Fruit fly (Drosophila melanogaster) Kc167 (cell line): ENCODE results near the gene CG3842.
"Not testable (repeated sequence)": the region's sequence is repeated elsewhere in the genome, so short reads cannot be mapped to it uniquely, and the experiment has no call there.

ENCODE experiments used
- Myc ChIP-seq: fragments of >200 bp; optimal IDR thresholded peaks from 2 replicates; lab custom pipeline; 2017; ENCODE audit warnings: missing external identifiers
- Sin3A ChIP-seq: fragments of >200 bp; optimal IDR thresholded peaks from 2 replicates; lab custom pipeline; 2018; ENCODE audit warnings: missing external identifiers
- h ChIP-seq: fragments of >200 bp; optimal IDR thresholded peaks from 3 replicates; lab custom pipeline; 2018; ENCODE audit warnings: missing external identifiers
- insv ChIP-seq: fragments of >200 bp; optimal IDR thresholded peaks from 3 replicates; lab custom pipeline; 2018; ENCODE audit warnings: missing external identifiers
- psq ChIP-seq: fragments of >200 bp; optimal IDR thresholded peaks from 2 replicates; lab custom pipeline; 2017; ENCODE audit warnings: missing external identifiers
- ttk ChIP-seq: sonication (Bioruptor generic); optimal IDR thresholded peaks from 2 replicates; lab custom pipeline; 2017; ENCODE audit warnings: missing external identifiers

Gene CG3842

DNA sequence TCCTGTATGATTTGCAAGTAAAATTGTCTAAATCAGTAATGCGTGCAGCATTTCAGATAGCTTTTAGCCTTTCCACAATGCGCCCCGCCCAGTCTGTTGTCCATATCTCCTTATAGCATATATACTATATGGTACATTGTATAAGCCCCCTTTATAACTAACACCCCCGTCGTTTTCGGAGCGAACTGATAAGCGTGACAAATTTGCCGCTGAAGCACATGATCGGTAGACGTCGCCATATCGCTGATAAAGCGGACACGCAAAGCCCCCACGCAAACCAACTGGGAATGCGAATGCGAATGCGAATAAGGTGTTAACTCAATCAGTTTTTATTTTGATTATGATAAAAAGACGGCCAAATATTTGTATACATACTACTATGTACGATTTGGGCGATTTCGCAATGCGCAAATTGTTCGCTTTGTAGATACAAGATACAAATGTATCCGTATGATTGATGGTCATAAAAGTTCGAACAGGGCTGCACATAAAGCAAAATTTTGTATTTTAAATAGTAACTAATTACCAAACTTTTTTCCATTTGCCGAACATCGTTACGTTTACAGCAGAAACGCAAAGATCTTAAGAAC, 17.6 kb downstream of the CG3842 start:
- no peak for TF ChIP-seq Myc (lab: Kevin White, UChicago)
- TF ChIP-seq h (lab: Kevin White, UChicago): no peak
- TF ChIP-seq Sin3A (lab: Kevin White, UChicago): no peak
- no peak for TF ChIP-seq ttk (lab: Kevin White, UChicago)

DNA sequence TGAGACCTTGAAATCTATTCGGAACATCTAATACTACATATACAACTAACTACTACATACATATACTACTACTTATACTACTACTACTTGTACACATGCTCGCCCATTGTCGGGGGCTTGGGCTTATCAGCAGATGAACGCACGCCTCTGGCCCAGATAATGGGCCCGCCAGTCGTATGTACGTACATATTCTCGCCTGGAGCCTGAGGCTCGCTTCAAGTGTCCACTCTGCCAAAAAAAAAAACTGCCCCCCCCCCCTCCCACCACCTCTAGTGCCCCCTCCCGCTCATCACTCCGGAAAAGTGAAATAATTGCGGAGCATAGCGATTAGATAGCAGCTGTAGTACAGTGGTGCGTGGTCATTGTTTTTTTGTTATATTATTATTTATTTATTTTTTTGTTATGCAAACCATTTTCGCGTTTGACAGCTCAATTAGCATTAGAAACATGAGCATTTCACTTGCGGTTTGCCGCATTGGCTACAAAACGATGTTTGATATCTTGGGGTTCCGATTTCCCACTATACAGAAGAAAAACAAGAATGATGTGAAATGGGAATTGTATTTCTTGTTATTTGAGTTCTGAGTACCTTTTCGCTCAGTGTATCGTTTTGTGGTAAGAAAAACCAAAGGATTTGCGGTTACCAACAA, 19.3 kb downstream of the CG3842 start:
- no peak for TF ChIP-seq insv (lab: Kevin White, UChicago)
- no peak for TF ChIP-seq h (lab: Kevin White, UChicago)
- TF ChIP-seq Myc (lab: Kevin White, UChicago): no peak
- TF ChIP-seq psq: no peak
- no peak for TF ChIP-seq Sin3A (lab: Kevin White, UChicago)
- TF ChIP-seq ttk (lab: Kevin White, UChicago): no peak

DNA sequence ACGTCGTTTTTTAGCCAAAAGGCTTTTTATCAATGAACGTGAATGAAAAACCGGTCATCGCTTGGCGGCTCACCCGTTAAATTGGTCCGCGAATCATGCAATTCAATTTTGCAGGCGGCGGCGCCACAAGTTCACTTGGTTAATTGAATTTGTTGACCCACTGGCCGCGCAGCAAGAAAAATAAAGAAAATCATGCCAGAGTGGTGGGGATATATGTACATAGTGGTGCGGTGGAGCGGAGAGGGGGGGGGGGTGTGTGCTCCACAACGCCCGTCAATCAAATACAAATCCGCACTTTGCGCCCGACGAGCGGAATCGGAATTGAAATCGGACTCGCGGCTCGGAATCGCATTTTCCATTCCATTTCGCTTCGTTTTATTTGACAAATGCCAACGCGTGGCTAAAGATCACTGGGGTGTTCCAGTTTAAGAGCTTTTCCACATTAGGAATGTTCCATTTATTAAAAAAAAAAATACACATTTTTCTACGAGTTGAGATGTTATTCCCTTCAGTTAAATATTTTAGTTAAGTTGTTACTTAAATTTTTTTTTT, 20.0 kb downstream of the CG3842 start:
- TF ChIP-seq h (lab: Kevin White, UChicago): no peak
- TF ChIP-seq insv (lab: Kevin White, UChicago): no peak

DNA sequence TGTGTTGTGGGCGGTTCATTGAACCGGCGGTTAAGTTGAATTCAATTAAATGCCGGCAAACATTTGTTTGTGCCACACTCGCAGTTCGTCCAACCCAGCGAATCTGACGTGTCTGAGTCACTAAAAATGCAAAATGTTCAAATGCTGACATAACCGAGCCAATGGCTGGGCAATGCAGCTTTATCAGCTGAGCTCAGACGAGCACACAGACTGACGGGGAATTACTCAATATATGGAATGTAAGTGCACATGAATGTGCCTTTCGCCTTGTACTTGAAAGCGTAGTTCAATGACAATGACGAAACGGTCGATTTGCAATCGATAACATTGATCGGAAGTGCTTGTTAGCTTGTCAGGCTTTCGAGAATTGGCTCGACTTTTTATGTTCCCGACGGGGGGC, 20.6 kb downstream of the CG3842 start:
- TF ChIP-seq Sin3A (lab: Kevin White, UChicago) (no peak), psq (no peak), insv (lab: Kevin White, UChicago) (no peak), h (lab: Kevin White, UChicago) (no peak), Myc (lab: Kevin White, UChicago) (no peak)

DNA sequence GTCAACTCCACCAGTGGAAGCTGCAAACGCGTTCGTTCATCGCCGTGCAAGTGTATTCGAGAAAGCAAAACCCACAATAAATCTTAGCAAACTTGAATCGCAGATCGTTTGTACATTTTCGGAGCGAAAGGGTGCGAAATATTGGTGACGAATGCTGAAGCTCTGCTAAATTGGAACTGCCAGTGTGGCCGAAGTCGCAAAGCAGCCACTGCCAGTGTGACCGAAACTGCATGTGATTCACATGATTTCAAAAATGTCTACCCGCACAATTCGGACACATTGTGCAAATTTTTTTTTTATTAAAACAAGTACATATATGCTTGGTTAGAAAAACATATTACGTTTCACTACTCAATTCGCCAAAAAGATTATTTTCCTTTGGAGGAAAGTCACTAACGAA, 23.7 kb downstream of the CG3842 start:
- no peak for TF ChIP-seq ttk (lab: Kevin White, UChicago)
- no peak for TF ChIP-seq psq
- no peak for TF ChIP-seq insv (lab: Kevin White, UChicago)
- TF ChIP-seq h (lab: Kevin White, UChicago): no peak
- TF ChIP-seq Sin3A (lab: Kevin White, UChicago): no peak
- TF ChIP-seq Myc (lab: Kevin White, UChicago): no peak

DNA sequence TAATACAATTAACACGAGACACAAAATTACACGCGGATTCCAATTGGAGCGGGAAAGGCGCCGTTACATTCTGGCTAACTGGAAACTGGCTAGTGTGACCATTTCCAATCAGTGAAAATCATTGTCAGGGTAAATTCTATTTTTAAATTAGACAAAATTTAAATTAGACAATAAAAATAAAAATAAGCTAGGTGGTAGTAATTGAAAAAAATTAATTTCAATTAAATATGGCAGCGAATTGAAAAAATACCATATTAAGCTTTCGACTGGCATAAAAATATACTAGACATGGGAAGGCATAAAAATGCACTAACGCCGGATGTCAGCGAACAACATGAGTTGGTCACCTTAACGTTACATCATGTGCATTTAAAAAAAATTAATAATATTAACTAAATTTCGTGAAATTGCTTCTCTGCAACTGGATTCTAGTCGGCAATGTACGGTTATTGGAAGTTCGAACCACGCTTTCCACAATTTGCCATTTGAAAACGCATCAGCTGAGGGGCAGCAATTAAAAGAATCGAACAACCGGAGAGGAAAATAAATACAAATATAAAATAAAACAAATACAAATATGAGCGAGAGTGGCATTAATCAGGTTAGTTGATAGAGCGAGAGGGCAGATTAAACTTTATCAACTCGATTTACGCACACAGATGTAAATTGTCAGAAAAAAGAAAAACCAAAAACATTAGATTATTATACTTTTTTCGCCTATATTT, 28.2 kb downstream of the CG3842 start, which contains the start of the genes swa and Marf:
Gene swa, minus strand, starts transcription at position 77 of the 725 bp plus-strand sequence.
Gene Marf, plus strand, starts transcription at position 318 of the 725 bp plus-strand sequence.
- TF ChIP-seq insv (lab: Kevin White, UChicago) (no peak), ttk (lab: Kevin White, UChicago) (no peak), psq (no peak), h (lab: Kevin White, UChicago) (no peak), Myc (lab: Kevin White, UChicago) (no peak), Sin3A (lab: Kevin White, UChicago) (no peak)

DNA sequence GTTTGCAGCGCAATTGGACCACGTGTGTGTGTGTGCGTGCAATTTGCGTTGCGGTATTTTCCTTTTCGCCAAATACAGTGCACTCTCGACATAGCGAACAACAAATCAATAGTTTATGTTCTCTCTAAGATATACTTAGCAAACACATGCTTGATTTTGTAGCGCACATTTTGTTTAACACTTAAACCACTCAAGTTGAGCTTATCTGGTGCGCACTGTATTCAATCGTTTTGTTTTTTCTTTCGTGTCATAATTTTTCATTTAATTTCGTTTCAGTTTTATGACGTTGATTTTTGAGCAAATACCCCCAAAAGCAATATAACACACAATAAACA, 28.8 kb downstream of the CG3842 start:
- TF ChIP-seq Myc (lab: Kevin White, UChicago) (no peak), psq (no peak), insv (lab: Kevin White, UChicago) (no peak), Sin3A (lab: Kevin White, UChicago) (no peak), h (lab: Kevin White, UChicago) (no peak), ttk (lab: Kevin White, UChicago) (no peak)

DNA sequence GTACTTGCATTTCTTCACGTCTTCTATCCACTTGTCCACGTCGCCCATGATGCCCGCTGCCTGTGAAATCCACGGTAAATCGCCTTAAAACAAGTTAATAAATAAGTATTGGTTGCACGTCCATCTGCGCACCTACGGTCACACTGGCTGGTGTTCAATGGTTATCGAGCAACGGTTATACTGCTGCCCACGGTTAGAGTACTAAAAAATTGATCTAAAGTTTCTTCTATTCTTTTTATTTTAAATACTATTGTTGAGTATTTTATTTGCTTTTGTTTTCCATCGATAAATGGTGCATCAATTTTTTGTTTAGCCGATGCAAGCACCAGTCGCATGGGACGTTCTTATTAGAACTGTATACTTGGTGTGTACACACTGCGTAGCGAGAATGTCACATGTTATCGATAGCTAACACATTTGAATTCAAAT, 35.2 kb downstream of the CG3842 start, which contains the start of gene PpV:
Gene PpV, minus strand, starts transcription at position 147 of the 429 bp plus-strand sequence.
- TF ChIP-seq Sin3A (lab: Kevin White, UChicago) (no peak), Myc (lab: Kevin White, UChicago) (no peak), psq (no peak), insv (lab: Kevin White, UChicago) (no peak), h (lab: Kevin White, UChicago) (no peak), ttk (lab: Kevin White, UChicago) (no peak)

DNA sequence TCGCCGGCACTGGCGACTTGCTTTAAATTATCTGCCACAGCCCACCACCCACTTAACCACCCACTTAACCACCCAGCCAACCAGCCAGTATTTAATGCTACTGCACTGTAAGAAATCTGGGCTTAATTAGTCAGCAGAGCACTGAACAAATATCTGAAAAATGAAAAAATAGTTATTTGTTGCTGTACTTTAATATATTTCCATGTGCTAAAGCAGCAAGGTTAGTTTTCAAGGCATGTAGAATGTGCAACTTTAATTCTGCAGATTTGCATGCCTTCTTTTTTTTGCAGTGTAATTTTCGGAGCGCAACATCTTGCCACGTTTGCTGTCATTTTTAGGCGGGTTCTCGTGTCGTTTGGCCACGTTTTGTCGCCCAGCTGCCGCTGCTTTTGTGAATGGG, 38.1 kb downstream of the CG3842 start:
- no peak for TF ChIP-seq psq
- no peak for TF ChIP-seq Myc (lab: Kevin White, UChicago)
- no peak for TF ChIP-seq Sin3A (lab: Kevin White, UChicago)
- TF ChIP-seq ttk (lab: Kevin White, UChicago): no peak
- no peak for TF ChIP-seq h (lab: Kevin White, UChicago)
- TF ChIP-seq insv (lab: Kevin White, UChicago): no peak

DNA sequence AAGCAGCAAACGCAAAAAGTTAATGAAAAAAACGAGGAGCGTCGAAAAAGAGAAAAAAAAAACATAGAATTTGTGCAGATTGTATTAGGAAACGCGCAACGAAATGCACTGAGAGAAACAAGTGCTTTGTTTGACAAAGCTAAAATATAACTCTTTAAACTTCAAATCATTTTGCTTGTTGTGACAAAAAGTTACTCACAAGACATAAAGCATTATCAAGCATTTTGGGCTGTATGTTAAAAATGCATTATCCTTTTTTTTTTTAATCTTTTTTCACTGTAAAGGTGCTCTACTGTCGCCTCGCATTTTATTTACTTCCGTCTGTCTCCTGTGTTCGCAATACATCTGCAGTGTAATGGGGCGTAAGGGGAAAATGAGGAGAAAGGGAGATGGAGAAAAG, 39.2 kb downstream of the CG3842 start:
- no peak for TF ChIP-seq ttk (lab: Kevin White, UChicago)
- TF ChIP-seq h (lab: Kevin White, UChicago): no peak
- TF ChIP-seq Sin3A (lab: Kevin White, UChicago): no peak
- TF ChIP-seq insv (lab: Kevin White, UChicago): no peak
- TF ChIP-seq Myc (lab: Kevin White, UChicago): no peak
- no peak for TF ChIP-seq psq

DNA sequence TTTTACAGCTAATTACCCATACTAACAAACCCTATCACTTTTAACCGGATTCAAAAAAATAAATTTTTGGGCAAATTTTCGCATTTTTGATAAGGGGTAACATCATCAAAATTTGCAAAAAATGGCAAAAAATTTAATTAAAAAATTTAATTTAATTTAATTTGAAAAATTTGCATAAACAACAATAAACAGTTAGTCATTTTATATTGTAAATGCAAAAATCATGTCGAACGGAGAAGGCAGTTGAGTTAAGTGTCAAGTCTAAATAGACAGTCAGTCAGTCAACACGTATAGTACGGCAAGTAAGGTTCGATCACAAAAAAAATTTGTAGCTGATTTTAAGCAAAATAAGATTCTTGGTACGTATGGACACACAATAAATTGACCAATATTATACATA, 46.4 kb downstream of the CG3842 start, which contains the start of gene CG33664:
Gene CG33664, plus strand, starts transcription at position 301 of the 400 bp plus-strand sequence.
- TF ChIP-seq Myc, insv, Sin3A (lab: Kevin White, UChicago): not testable (repeated sequence)
